Worm (Caenorhabditis elegans) whole organism, L2 larva: ENCODE measurements around the gene F59A1.18.

Experiments
- alr-1 ChIP-seq: fragments of 150-350 bp; optimal IDR thresholded peaks from 2 replicates; lab custom pipeline; 2014; ENCODE audit warnings: missing biosample characterization, missing genetic modification characterization
- aly-2 ChIP-seq: fragments of 150-350 bp; optimal IDR thresholded peaks from 2 replicates; lab custom pipeline; 2014; ENCODE audit warnings: missing biosample characterization, missing genetic modification characterization
- blmp-1 ChIP-seq: sonication (generic microtip); optimal IDR thresholded peaks from 2 replicates; lab custom pipeline; 2017; ENCODE audit warnings: missing genetic modification characterization, mild to moderate bottlenecking, missing compliant biosample characterization, antibody characterized with exemption, moderate library complexity; ENCODE audit not compliant: insufficient read depth
- elt-3 ChIP-seq: sonication (generic microtip); optimal IDR thresholded peaks from 2 replicates; lab custom pipeline; 2017; ENCODE audit warnings: missing biosample characterization, missing genetic modification characterization
- nhr-12 ChIP-seq: fragments of 150-350 bp; optimal IDR thresholded peaks from 2 replicates; lab custom pipeline; 2014; ENCODE audit warnings: missing biosample characterization, missing genetic modification characterization
- nhr-6 ChIP-seq: fragments of 150-350 bp; optimal IDR thresholded peaks from 2 replicates; lab custom pipeline; 2014; ENCODE audit warnings: missing biosample characterization, missing genetic modification characterization
- nhr-77 ChIP-seq: fragments of 150-350 bp; optimal IDR thresholded peaks from 2 replicates; lab custom pipeline; 2014; ENCODE audit warnings: missing biosample characterization, missing genetic modification characterization
- zag-1 ChIP-seq: fragments of 150-350 bp; optimal IDR thresholded peaks from 2 replicates; lab custom pipeline; 2014; ENCODE audit warnings: missing biosample characterization, missing genetic modification characterization
- ztf-11 ChIP-seq: sonication (generic microtip); optimal IDR thresholded peaks from 2 replicates; lab custom pipeline; 2017; ENCODE audit warnings: missing biosample characterization, missing genetic modification characterization
- ztf-4 ChIP-seq: fragments of 150-350 bp; optimal IDR thresholded peaks from 2 replicates; lab custom pipeline; 2014; ENCODE audit warnings: missing biosample characterization, missing genetic modification characterization

ce11 chrV:17705814-17706213 is 19.1 kb upstream of the F59A1.18 start, which contains the start of gene W06D12.6:
- TF ChIP-seq blmp-1 (no peak), nhr-77 (tag; lab: Kevin White, UChicago) (no peak), zag-1 (tag; lab: Kevin White, UChicago) (no peak), elt-3 (tag; lab: Kevin White, UChicago) (no peak), nhr-12 (tag; lab: Kevin White, UChicago) (no peak), ztf-11 (tag; lab: Kevin White, UChicago) (no peak), aly-2 (tag; lab: Kevin White, UChicago) (no peak), nhr-6 (no peak), alr-1 (no peak), ztf-4 (tag; lab: Kevin White, UChicago) (no peak)
